Fruit fly (Drosophila melanogaster) whole organism, embryonic: ENCODE results near the gene CG33641.

ENCODE experiments used
- Aef1 ChIP-seq: fragments of 200-800 bp; sonication (Bioruptor generic); IDR thresholded peaks from 3 replicates; pipeline ENCODE4 v1.3.6; 2022; ENCODE audit warnings: missing biosample characterization, missing genetic modification characterization
- Atf-2 ChIP-seq: fragments of 200-800 bp; sonication (Bioruptor generic); optimal IDR thresholded peaks from 2 replicates; lab custom pipeline; 2016; ENCODE audit warnings: missing biosample characterization, missing genetic modification characterization
- Awh ChIP-seq: fragments of 200-800 bp; sonication (Bioruptor generic); IDR thresholded peaks from 2 replicates; pipeline ENCODE4, ENCODE4 v1.3.6; 2022; ENCODE audit warnings: missing biosample characterization, missing genetic modification characterization
- B-H2 ChIP-seq: fragments of 200-800 bp; sonication (Bioruptor generic); optimal IDR thresholded peaks from 2 replicates; lab custom pipeline; 2018; ENCODE audit warnings: missing biosample characterization, mild to moderate bottlenecking, missing genetic modification characterization
- CG10654 ChIP-seq: fragments of 200-800 bp; sonication (Bioruptor generic); optimal IDR thresholded peaks from 2 replicates; lab custom pipeline; 2016; ENCODE audit warnings: missing biosample characterization, missing genetic modification characterization
- CG10979 ChIP-seq: fragments of 200-800 bp; sonication (Bioruptor generic); optimal IDR thresholded peaks from 2 replicates; lab custom pipeline; 2018; ENCODE audit warnings: missing biosample characterization, mild to moderate bottlenecking, missing genetic modification characterization, moderate library complexity
- CG11696 ChIP-seq: fragments of 200-800 bp; sonication (Bioruptor generic); IDR thresholded peaks from 2 replicates; pipeline ENCODE4 v1.3.6; 2022; ENCODE audit warnings: missing biosample characterization, missing genetic modification characterization
- CG1233 ChIP-seq: fragments of 200-800 bp; sonication (Bioruptor generic); optimal IDR thresholded peaks from 4 replicates; lab custom pipeline; 2018; ENCODE audit warnings: missing biosample characterization, mild to moderate bottlenecking, missing genetic modification characterization
- CG12744 ChIP-seq: fragments of 200-800 bp; sonication (Bioruptor generic); optimal IDR thresholded peaks from 2 replicates; lab custom pipeline; 2016; ENCODE audit warnings: missing biosample characterization, missing genetic modification characterization
- CG14667 ChIP-seq: fragments of 200-800 bp; sonication (Bioruptor generic); IDR thresholded peaks from 2 replicates; pipeline ENCODE4 v1.3.6; 2022; ENCODE audit warnings: missing biosample characterization, missing genetic modification characterization
- CG15269 ChIP-seq: fragments of 200-800 bp; sonication (Bioruptor generic); optimal IDR thresholded peaks from 2 replicates; lab custom pipeline; 2018; ENCODE audit warnings: missing biosample characterization, mild to moderate bottlenecking, missing genetic modification characterization, moderate library complexity
- CG15601 ChIP-seq: fragments of 200-800 bp; sonication (Bioruptor generic); optimal IDR thresholded peaks from 3 replicates; lab custom pipeline; 2019; ENCODE audit warnings: missing biosample characterization, mild to moderate bottlenecking, missing genetic modification characterization, moderate library complexity
- CG17359 ChIP-seq: fragments of 200-800 bp; sonication (Bioruptor generic); optimal IDR thresholded peaks from 3 replicates; lab custom pipeline; 2018; ENCODE audit warnings: missing biosample characterization, mild to moderate bottlenecking, missing genetic modification characterization, moderate library complexity
- CG2678 ChIP-seq: fragments of 200-800 bp; sonication (Bioruptor generic); optimal IDR thresholded peaks from 3 replicates; lab custom pipeline; 2019; ENCODE audit warnings: missing biosample characterization, mild to moderate bottlenecking, missing genetic modification characterization, moderate library complexity
- CG4282 ChIP-seq: fragments of 200-800 bp; sonication (Bioruptor generic); optimal IDR thresholded peaks from 2 replicates; lab custom pipeline; 2016; ENCODE audit warnings: missing biosample characterization, missing genetic modification characterization
- CG4424 ChIP-seq: fragments of 200-800 bp; sonication (Bioruptor generic); optimal IDR thresholded peaks from 3 replicates; lab custom pipeline; 2016; ENCODE audit warnings: missing biosample characterization, missing genetic modification characterization
- CG7745 ChIP-seq: fragments of 200-800 bp; sonication (Bioruptor generic); optimal IDR thresholded peaks from 2 replicates; lab custom pipeline; 2018; ENCODE audit warnings: missing biosample characterization, mild to moderate bottlenecking, missing genetic modification characterization, moderate library complexity
- CG7928 ChIP-seq: fragments of 200-800 bp; sonication (Bioruptor generic); optimal IDR thresholded peaks from 2 replicates; lab custom pipeline; 2017; ENCODE audit warnings: missing biosample characterization, mild to moderate bottlenecking, missing genetic modification characterization
- CG7987 ChIP-seq: fragments of 200-800 bp; sonication (Bioruptor generic); optimal IDR thresholded peaks from 2 replicates; lab custom pipeline; 2018; ENCODE audit warnings: missing biosample characterization, mild to moderate bottlenecking, missing genetic modification characterization, moderate library complexity
- CG8281 ChIP-seq: fragments of 200-800 bp; sonication (Bioruptor generic); optimal IDR thresholded peaks from 2 replicates; lab custom pipeline; 2018; ENCODE audit warnings: missing biosample characterization, mild to moderate bottlenecking, missing genetic modification characterization, moderate library complexity
- CrebB ChIP-seq: fragments of 200-800 bp; sonication (Bioruptor generic); optimal IDR thresholded peaks from 3 replicates; lab custom pipeline; 2018; ENCODE audit warnings: missing biosample characterization, mild to moderate bottlenecking, missing genetic modification characterization
- D19A ChIP-seq: fragments of 200-800 bp; optimal IDR thresholded peaks from 3 replicates; lab custom pipeline; 2019; ENCODE audit warnings: missing biosample characterization, mild to moderate bottlenecking, missing genetic modification characterization, moderate library complexity
- Eip74EF ChIP-seq, 2 experiments: fragments of 200-800 bp in 1 of 2; fragments of >200 bp in 1 of 2; sonication (Bioruptor generic) in 1 of 2; optimal IDR thresholded peaks; 2 replicates each; lab custom pipeline; 2017 to 2019; ENCODE audit warnings: missing biosample characterization in 2 of 2, missing genetic modification characterization in 2 of 2, mild to moderate bottlenecking in 1 of 2, moderate library complexity in 1 of 2
- Elba2 ChIP-seq: fragments of 200-800 bp; sonication (Bioruptor generic); optimal IDR thresholded peaks from 3 replicates; lab custom pipeline; 2016; ENCODE audit warnings: missing biosample characterization, missing genetic modification characterization
- Mes4 ChIP-seq: fragments of 200-800 bp; sonication (Bioruptor generic); optimal IDR thresholded peaks from 2 replicates; lab custom pipeline; 2016; ENCODE audit warnings: missing biosample characterization, missing genetic modification characterization
- Nf-YB ChIP-seq: fragments of 200-800 bp; sonication (Bioruptor generic); optimal IDR thresholded peaks from 3 replicates; lab custom pipeline; 2019; ENCODE audit warnings: missing biosample characterization, mild to moderate bottlenecking, missing genetic modification characterization, moderate library complexity
- Oaz ChIP-seq: fragments of 200-800 bp; sonication (Bioruptor generic); IDR thresholded peaks from 2 replicates; pipeline ENCODE4 v1.3.6; 2022; ENCODE audit warnings: missing biosample characterization, missing genetic modification characterization
- Optix ChIP-seq: fragments of 200-800 bp; sonication (Bioruptor generic); IDR thresholded peaks from 3 replicates; pipeline ENCODE4 v1.3.6; 2022; ENCODE audit warnings: missing biosample characterization, missing genetic modification characterization
- Sin3A ChIP-seq: fragments of >200 bp; optimal IDR thresholded peaks from 2 replicates; lab custom pipeline; 2018
- Sry-β ChIP-seq: fragments of 200-800 bp; sonication (Bioruptor generic); optimal IDR thresholded peaks from 2 replicates; lab custom pipeline; 2018; ENCODE audit warnings: missing biosample characterization, mild to moderate bottlenecking, missing genetic modification characterization, moderate library complexity
- Stat92E ChIP-seq, 3 experiments: fragments of >200 bp in 2 of 3; fragments of 200-800 bp in 1 of 3; sonication (Bioruptor generic) in 1 of 3; optimal IDR thresholded peaks; 2 replicates each; lab custom pipeline; 2017 to 2019; ENCODE audit warnings: missing biosample characterization in 3 of 3, missing genetic modification characterization in 3 of 3, mild to moderate bottlenecking in 1 of 3, moderate library complexity in 1 of 3
- ara ChIP-seq: fragments of 200-800 bp; sonication (Bioruptor generic); IDR thresholded peaks from 2 replicates; pipeline ENCODE4 v1.3.6; 2022; ENCODE audit warnings: missing biosample characterization, missing genetic modification characterization
- ase ChIP-seq: fragments of 200-800 bp; sonication (Bioruptor generic); IDR thresholded peaks from 3 replicates; pipeline ENCODE4 v1.3.6; 2022; ENCODE audit warnings: missing biosample characterization, missing genetic modification characterization
- bowl ChIP-seq: fragments of 200-800 bp; sonication (Bioruptor generic); IDR thresholded peaks from 2 replicates; pipeline ENCODE4 v1.3.6; 2022; ENCODE audit warnings: missing biosample characterization, missing genetic modification characterization
- cas ChIP-seq: fragments of 200-800 bp; sonication (Bioruptor generic); IDR thresholded peaks from 2 replicates; pipeline ENCODE4 v1.3.6; 2022; ENCODE audit warnings: missing biosample characterization, missing genetic modification characterization
- dati ChIP-seq: fragments of 200-800 bp; sonication (Bioruptor generic); IDR thresholded peaks from 2 replicates; pipeline ENCODE4 v1.3.6; 2022; ENCODE audit warnings: missing biosample characterization, missing genetic modification characterization
- dimm ChIP-seq: fragments of 200-800 bp; sonication (Bioruptor generic); IDR thresholded peaks from 2 replicates; pipeline ENCODE4 v1.3.6; 2022; ENCODE audit warnings: missing biosample characterization, missing genetic modification characterization
- fd96Cb ChIP-seq: fragments of 200-800 bp; sonication (Bioruptor generic); optimal IDR thresholded peaks from 2 replicates; lab custom pipeline; 2018; ENCODE audit warnings: missing biosample characterization, mild to moderate bottlenecking, missing genetic modification characterization, moderate library complexity
- knrl ChIP-seq: fragments of 200-800 bp; sonication (Bioruptor generic); IDR thresholded peaks from 3 replicates; pipeline ENCODE4 v1.3.6; 2022; ENCODE audit warnings: missing biosample characterization, missing genetic modification characterization; ENCODE audit not compliant: partially characterized antibody
- lbe ChIP-seq: fragments of 200-800 bp; sonication (Bioruptor generic); optimal IDR thresholded peaks from 2 replicates; lab custom pipeline; 2016; ENCODE audit warnings: missing biosample characterization, mild to moderate bottlenecking, missing genetic modification characterization
- lmd ChIP-seq: fragments of 200-800 bp; sonication (Bioruptor generic); IDR thresholded peaks from 2 replicates; pipeline ENCODE4 v1.3.6; 2022; ENCODE audit warnings: missing biosample characterization, missing genetic modification characterization
- maf-S ChIP-seq: fragments of 200-800 bp; sonication (Bioruptor generic); optimal IDR thresholded peaks from 2 replicates; lab custom pipeline; 2016; ENCODE audit warnings: missing biosample characterization, missing genetic modification characterization
- pfk ChIP-seq: fragments of 200-800 bp; sonication (Bioruptor generic); optimal IDR thresholded peaks from 2 replicates; lab custom pipeline; 2018; ENCODE audit warnings: missing biosample characterization, mild to moderate bottlenecking, missing genetic modification characterization, moderate library complexity
- schlank ChIP-seq: fragments of 200-800 bp; sonication (Bioruptor generic); optimal IDR thresholded peaks from 2 replicates; lab custom pipeline; 2018; ENCODE audit warnings: missing biosample characterization, mild to moderate bottlenecking, missing genetic modification characterization
- sd ChIP-seq: fragments of 200-800 bp; sonication (Bioruptor generic); optimal IDR thresholded peaks from 3 replicates; lab custom pipeline; 2018; ENCODE audit warnings: missing biosample characterization, mild to moderate bottlenecking, missing genetic modification characterization, moderate library complexity
- sima ChIP-seq: fragments of 200-800 bp; sonication (Bioruptor generic); optimal IDR thresholded peaks from 2 replicates; lab custom pipeline; 2016; ENCODE audit warnings: missing biosample characterization, missing genetic modification characterization
- tap ChIP-seq: fragments of 200-800 bp; optimal IDR thresholded peaks from 3 replicates; lab custom pipeline; 2019; ENCODE audit warnings: missing biosample characterization, mild to moderate bottlenecking, missing genetic modification characterization, moderate library complexity
- tgo ChIP-seq: fragments of 200-800 bp; sonication (Bioruptor generic); IDR thresholded peaks from 3 replicates; pipeline ENCODE4 v1.3.6; 2022; ENCODE audit warnings: missing biosample characterization, missing genetic modification characterization
- yki ChIP-seq: fragments of >200 bp; optimal IDR thresholded peaks from 3 replicates; lab custom pipeline; 2018

CG33641 gene

dm6 chr2L:13513331-13514261 is 15.2 kb upstream of the CG33641 start (continued):
- TF ChIP-seq tgo (GFP tag; lab: Robert Waterston, UW) (peak; percentile 63; the same call in 2 of the 3 replicates), schlank (tag; lab: Kevin White, UChicago) (peak; percentile 3), Sry-β (GFP tag; lab: Kevin White, UChicago) (no peak), CG14667 (GFP tag; lab: Robert Waterston, UW) (peak; percentile 49), fd96Cb (tag; lab: Kevin White, UChicago) (peak; percentile 45), knrl (no peak), sd (no peak), Elba2 (GFP tag; lab: Kevin White, UChicago) (no peak), B-H2 (peak; percentile 42), lmd (GFP tag; lab: Robert Waterston, UW) (peak; percentile 69), CG2678 (tag; lab: Kevin White, UChicago) (peak; percentile 67), Nf-YB (no peak), pfk (no peak), ara (GFP tag; lab: Robert Waterston, UW) (peak; percentile 48; the same call in 1 of the 2 replicates), dati (GFP tag; lab: Robert Waterston, UW) (no peak), CG8281 (tag; lab: Kevin White, UChicago) (peak; percentile 14), Eip74EF (GFP tag; optimal IDR thresholded peaks at IDR 0.05; lab: Kevin White, UChicago) (no peak), CG7745 (tag; lab: Kevin White, UChicago) (no peak), CG15269 (tag; lab: Kevin White, UChicago) (peak; percentile 43), Mes4 (GFP tag; lab: Kevin White, UChicago) (peak; percentile 23), sima (GFP tag; lab: Kevin White, UChicago) (peak; percentile 7), maf-S (GFP tag; lab: Kevin White, UChicago) (peak; percentile 42), Optix (peak; percentile 60; the same call in 2 of the 3 replicates), CG4424 (GFP tag; lab: Kevin White, UChicago) (peak; percentile 53), CG12744 (no peak), bowl (no peak), CG10654 (GFP tag; lab: Kevin White, UChicago) (peak; percentile 27), Atf-2 (GFP tag; lab: Kevin White, UChicago) (peak; percentile 70), CrebB (tag; lab: Kevin White, UChicago) (no peak), CG10979 (peak; percentile 44), Aef1 (GFP tag; lab: Robert Waterston, UW) (peak; percentile 64), yki (lab: Kevin White, UChicago) (peak; percentile 98), dimm (GFP tag; lab: Robert Waterston, UW) (no peak), CG7987 (GFP tag; lab: Kevin White, UChicago) (peak; percentile 39), ase (GFP tag; lab: Robert Waterston, UW) (peak; percentile 72), CG7928 (no peak), D19A (peak; percentile 74), CG11696 (GFP tag; lab: Robert Waterston, UW) (peak; percentile 51; the same call in 1 of the 2 replicates), CG1233 (GFP tag; lab: Kevin White, UChicago) (peak; percentile 62), cas (GFP tag; lab: Robert Waterston, UW) (no peak), tap (tag; lab: Kevin White, UChicago) (no peak), Oaz (GFP tag; lab: Robert Waterston, UW) (0 out of 2 replicates have a peak, but pooled peaks have one; percentile 19), CG4282 (GFP tag; lab: Kevin White, UChicago) (peak; percentile 77), Stat92E (GFP tag; optimal IDR thresholded peaks at IDR 0.05; lab: Kevin White, UChicago) (peak in 1 of 3 experiments; percentile 26), Sin3A (lab: Kevin White, UChicago) (no peak), lbe (peak; percentile 69), Awh (GFP tag; lab: Robert Waterston, UW) (0 out of 2 replicates have a peak, but pooled peaks have one; percentile 38), CG15601 (no peak), CG17359 (peak; percentile 44)
